Worm (Caenorhabditis elegans): ENCODE results near the gene Y56A3A.22.

DNA sequence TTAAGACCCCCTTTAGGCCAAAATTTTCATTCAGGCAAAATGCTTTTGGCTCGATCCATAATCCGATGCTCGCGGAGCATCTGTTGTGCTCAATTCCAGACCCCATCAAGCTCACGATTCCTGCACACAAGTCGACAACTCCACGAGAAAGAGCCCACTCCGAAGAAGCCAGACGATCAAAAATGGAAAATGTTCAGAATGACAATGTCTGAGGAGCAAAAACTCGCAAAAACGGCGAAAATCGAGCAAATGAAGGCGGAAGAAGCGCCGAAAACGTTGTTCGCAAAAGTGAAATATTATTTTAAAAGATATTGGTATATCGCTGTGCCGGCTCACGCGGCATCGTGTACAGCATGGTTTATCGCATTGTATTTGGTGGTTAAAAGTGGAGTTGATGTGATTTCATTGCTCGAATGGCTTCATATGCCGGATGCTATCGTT lies at the start of gene Y56A3A.22:
- TF ChIP-seq him-1 (tag; optimal IDR thresholded peaks at IDR 0.05) (no peak), W03F9.2 (tag; optimal IDR thresholded peaks at IDR 0.05) (no peak)
